Fruit fly (Drosophila melanogaster): ENCODE data around the gene CG14073.

CG14073 gene

DNA sequence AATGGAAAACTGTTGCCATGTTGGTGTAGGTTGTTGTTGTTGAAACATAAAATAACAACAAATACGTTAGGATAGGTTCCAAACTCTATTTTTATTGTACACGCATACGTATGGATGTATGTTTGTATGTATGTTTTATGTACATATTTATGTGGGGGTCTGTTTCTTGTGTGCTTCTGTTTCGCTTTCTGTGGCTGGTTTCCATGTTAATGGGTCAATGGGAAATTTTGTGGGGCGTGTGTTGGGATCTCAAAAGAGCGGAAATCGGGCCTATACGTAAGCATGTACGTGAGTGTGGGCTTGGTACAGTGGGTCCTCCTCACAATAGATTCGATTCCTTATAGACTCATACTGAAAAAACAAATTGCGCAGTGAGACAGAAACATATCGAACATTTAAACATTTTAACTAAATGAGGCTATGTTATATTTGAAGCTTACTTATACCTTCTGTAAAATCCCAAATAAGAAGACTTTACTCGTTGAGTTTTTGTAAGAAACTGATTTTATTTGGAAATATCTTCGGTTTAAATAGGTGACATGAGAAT lies 48.4 kb downstream of the CG14073 start (continued):
- TF ChIP-seq CG11247 (GFP tag; IDR thresholded peaks at IDR 0.05) (peak; percentile 27; the same call in 1 of the 2 replicates), sr (GFP tag; IDR thresholded peaks at IDR 0.05) (peak; percentile 40; the same call in 1 of the 3 replicates), CG17912 (GFP tag; optimal IDR thresholded peaks at IDR 0.05) (peak; percentile 3), CG16779 (GFP tag; IDR thresholded peaks at IDR 0.05) (0 out of 2 replicates have a peak, but pooled peaks have one; percentile 2), kni (GFP tag; optimal IDR thresholded peaks at IDR 0.05) (peak; percentile 32), ftz-f1 (GFP tag; optimal IDR thresholded peaks at IDR 0.05) (no peak), slbo (GFP tag; IDR thresholded peaks at IDR 0.05) (0 out of 2 replicates have a peak, but pooled peaks have one; percentile 11), CG11723 (GFP tag; optimal IDR thresholded peaks at IDR 0.05) (peak; percentile 7), so (GFP tag; IDR thresholded peaks at IDR 0.05) (0 out of 3 replicates have a peak, but pooled peaks have one; percentile 49), abd-A (tag; optimal IDR thresholded peaks at IDR 0.05) (peak; percentile 75), H2.0 (GFP tag; IDR thresholded peaks at IDR 0.05) (peak; percentile 10; the same call in 1 of the 2 replicates), exex (tag; optimal IDR thresholded peaks at IDR 0.05) (peak; percentile 34), trem (tag; optimal IDR thresholded peaks at IDR 0.05) (no peak), NFAT (GFP tag; IDR thresholded peaks at IDR 0.05) (0 out of 2 replicates have a peak, but pooled peaks have one; percentile 20), CG31365 (tag; optimal IDR thresholded peaks at IDR 0.05) (no peak), grn (GFP tag; optimal IDR thresholded peaks at IDR 0.05) (peak; percentile 21), grau (tag; optimal IDR thresholded peaks at IDR 0.05) (peak; percentile 68), ken (GFP tag; IDR thresholded peaks at IDR 0.05) (peak; percentile 9; the same call in 1 of the 3 replicates), CG13894 (tag; optimal IDR thresholded peaks at IDR 0.05) (peak; percentile 23), ap (GFP tag; IDR thresholded peaks at IDR 0.05) (no peak), ase (GFP tag; IDR thresholded peaks at IDR 0.05) (peak; percentile 15; the same call in 1 of the 3 replicates), HLH3B (GFP tag; IDR thresholded peaks at IDR 0.05) (0 out of 2 replicates have a peak, but pooled peaks have one; percentile 5)

- no peak for TF ChIP-seq Dbx (GFP tag; IDR thresholded peaks at IDR 0.05)
- TF ChIP-seq Pdp1 (GFP tag; optimal IDR thresholded peaks at IDR 0.05) = peak in 1 of 2 experiments; percentile 88
- TF ChIP-seq crol (GFP tag; IDR thresholded peaks at IDR 0.05) = peak; percentile 96
- peak; percentile 33 for TF ChIP-seq gsb-n (tag; optimal IDR thresholded peaks at IDR 0.05)
- TF ChIP-seq Spps (tag; optimal IDR thresholded peaks at IDR 0.05) = peak; percentile 46
- peak; percentile 77 to 92 for TF ChIP-seq Trl (optimal IDR thresholded peaks at IDR 0.05)
- peak; percentile 62 for TF ChIP-seq Trl (GFP tag; optimal IDR thresholded peaks at IDR 0.05)
- TF ChIP-seq CG11723 (GFP tag; optimal IDR thresholded peaks at IDR 0.05) = no peak
- peak; percentile 64 for TF ChIP-seq CG32767 (GFP tag; IDR thresholded peaks at IDR 0.05)
- TF ChIP-seq inv (GFP tag; IDR thresholded peaks at IDR 0.05; ENCODE audit: partially characterized antibody) = no peak
- TF ChIP-seq HmgZ (tag; optimal IDR thresholded peaks at IDR 0.05) = no peak
- TF ChIP-seq CG8281 (tag; optimal IDR thresholded peaks at IDR 0.05) = peak; percentile 0
- peak; percentile 6 for TF ChIP-seq dm (GFP tag; optimal IDR thresholded peaks at IDR 0.05)
- TF ChIP-seq slbo (GFP tag; IDR thresholded peaks at IDR 0.05) = peak; percentile 47
- TF ChIP-seq CG5180 (GFP tag; optimal IDR thresholded peaks at IDR 0.05) = peak; percentile 18
- peak; percentile 94 for TF ChIP-seq CG33557 (GFP tag; optimal IDR thresholded peaks at IDR 0.05)
- peak; percentile 23 for TF ChIP-seq CG6854 (GFP tag; optimal IDR thresholded peaks at IDR 0.05)
- peak; percentile 99 for TF ChIP-seq abd-A (tag; optimal IDR thresholded peaks at IDR 0.05)
- TF ChIP-seq CG13624 (GFP tag; optimal IDR thresholded peaks at IDR 0.05) = peak; percentile 8
- TF ChIP-seq CG16815 (GFP tag; optimal IDR thresholded peaks at IDR 0.05) = no peak
- TF ChIP-seq CG2199 (GFP tag; IDR thresholded peaks at IDR 0.05) = 0 out of 3 replicates have a peak, but pooled peaks have one; percentile 9
- peak; percentile 37 for TF ChIP-seq CG17359 (tag; optimal IDR thresholded peaks at IDR 0.05)
- TF ChIP-seq Hr78 (GFP tag; optimal IDR thresholded peaks at IDR 0.05) = peak in 1 of 2 experiments; percentile 36
- TF ChIP-seq PHDP (tag; optimal IDR thresholded peaks at IDR 0.05) = no peak
- TF ChIP-seq row (GFP tag; IDR thresholded peaks at IDR 0.05) = peak; percentile 21; the same call in 1 of the 3 replicates
- no peak for TF ChIP-seq CG18764 (GFP tag; optimal IDR thresholded peaks at IDR 0.05)
- peak; percentile 8 for TF ChIP-seq trem (tag; optimal IDR thresholded peaks at IDR 0.05)
- no peak for TF ChIP-seq CG4282 (GFP tag; optimal IDR thresholded peaks at IDR 0.05)
- TF ChIP-seq CG8478 (optimal IDR thresholded peaks at IDR 0.05) = peak; percentile 73
Measured at dm6 chr3L:18771095-18772013, 49.1 kb downstream of the CG14073 start.

All from whole organism, embryonic.